Worm (Caenorhabditis elegans): ENCODE measurements around the gene Y57E12B.1.

DNA sequence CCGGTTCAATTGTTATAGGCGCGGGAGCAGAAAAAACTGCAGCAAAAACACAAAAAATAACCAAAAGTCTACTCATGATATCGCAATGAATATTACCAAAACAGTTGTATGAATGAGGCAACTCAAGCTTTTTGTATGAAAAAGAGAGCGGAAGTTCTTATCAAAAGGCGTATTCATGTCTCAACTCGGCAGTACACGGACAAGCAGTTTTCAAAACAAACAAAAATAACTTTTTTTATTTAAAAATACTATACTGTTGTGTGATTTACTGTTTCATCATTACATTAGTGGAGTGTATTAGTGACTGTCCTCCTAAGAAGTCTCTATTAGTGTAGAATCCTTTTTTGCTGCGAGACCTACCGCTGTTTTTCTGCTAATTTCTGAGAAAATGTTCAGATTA, 883 bp upstream of the Y57E12B.1 start, which contains the start of gene Y57E12B.4:
- TF ChIP-seq ama-1 (optimal IDR thresholded peaks at IDR 0.05) (no peak), flt-1 (GFP tag; IDR thresholded peaks at IDR 0.05) (no peak), F13C5.2 (tag; optimal IDR thresholded peaks at IDR 0.05) (no peak), ceh-13 (GFP tag; optimal IDR thresholded peaks at IDR 0.05) (no peak), hmg-4 (GFP tag; optimal IDR thresholded peaks at IDR 0.05) (no peak), tra-4 (tag; optimal IDR thresholded peaks at IDR 0.05) (no peak), scrt-1 (GFP tag; IDR thresholded peaks at IDR 0.05) (no peak), sea-1 (GFP tag; conservative IDR thresholded peaks at IDR 0.05) (no peak), pes-1 (GFP tag; IDR thresholded peaks at IDR 0.05) (no peak), B0310.2 (tag; optimal IDR thresholded peaks at IDR 0.05) (no peak)
